Fruit fly (Drosophila melanogaster) whole organism, embryonic: ENCODE data around the gene fzo.

Source experiments
- BEAF-32 ChIP-seq: fragments of 200-800 bp; sonication (Bioruptor generic); optimal IDR thresholded peaks from 3 replicates; lab custom pipeline; 2017; ENCODE audit warnings: missing biosample characterization, missing genetic modification characterization, mild to moderate bottlenecking, moderate library complexity, missing genetic modification reagents
- Bdp1 ChIP-seq: fragments of 200-800 bp; sonication (Bioruptor generic); optimal IDR thresholded peaks from 3 replicates; lab custom pipeline; 2016; ENCODE audit warnings: missing biosample characterization, missing genetic modification characterization
- Bgb ChIP-seq: fragments of 200-800 bp; sonication (Bioruptor generic); IDR thresholded peaks from 2 replicates; pipeline ENCODE4 v1.3.6; 2022; ENCODE audit warnings: missing biosample characterization, missing genetic modification characterization; ENCODE audit not compliant: partially characterized antibody
- BtbVII ChIP-seq: fragments of 200-800 bp; sonication (Bioruptor generic); optimal IDR thresholded peaks from 3 replicates; lab custom pipeline; 2017; ENCODE audit warnings: missing biosample characterization, mild to moderate bottlenecking, missing genetic modification characterization
- CG10366 ChIP-seq: fragments of 200-800 bp; sonication (Bioruptor generic); IDR thresholded peaks from 2 replicates; pipeline ENCODE4 v1.3.6; 2022; ENCODE audit warnings: missing biosample characterization, missing genetic modification characterization
- CG10543 ChIP-seq: fragments of 200-800 bp; sonication (Bioruptor generic); optimal IDR thresholded peaks from 3 replicates; lab custom pipeline; 2017; ENCODE audit warnings: missing biosample characterization, mild to moderate bottlenecking, missing genetic modification characterization, moderate library complexity
- CG12104 ChIP-seq: fragments of 200-800 bp; sonication (Bioruptor generic); optimal IDR thresholded peaks from 3 replicates; lab custom pipeline; 2016; ENCODE audit warnings: missing biosample characterization, missing genetic modification characterization
- CG15479 ChIP-seq: fragments of 200-800 bp; sonication (Bioruptor generic); optimal IDR thresholded peaks from 3 replicates; lab custom pipeline; 2019; ENCODE audit warnings: missing biosample characterization, mild to moderate bottlenecking, missing genetic modification characterization, moderate library complexity
- CG15514 ChIP-seq: fragments of 200-800 bp; sonication (Bioruptor generic); optimal IDR thresholded peaks from 3 replicates; lab custom pipeline; 2017; ENCODE audit warnings: missing biosample characterization, missing genetic modification characterization, mild to moderate bottlenecking, moderate library complexity, missing genetic modification reagents
- CG1647 ChIP-seq: fragments of 200-800 bp; sonication (Bioruptor generic); optimal IDR thresholded peaks from 3 replicates; lab custom pipeline; 2016; ENCODE audit warnings: missing biosample characterization, missing genetic modification characterization
- CG17568 ChIP-seq: fragments of 200-800 bp; sonication (Bioruptor generic); optimal IDR thresholded peaks from 2 replicates; lab custom pipeline; 2018; ENCODE audit warnings: missing biosample characterization, mild to moderate bottlenecking, missing genetic modification characterization, moderate library complexity
- CG1792 ChIP-seq: fragments of 200-800 bp; sonication (Bioruptor generic); optimal IDR thresholded peaks from 2 replicates; lab custom pipeline; 2016; ENCODE audit warnings: missing biosample characterization, missing genetic modification characterization
- CG2889 ChIP-seq: fragments of 200-800 bp; sonication (Bioruptor generic); IDR thresholded peaks from 3 replicates; pipeline ENCODE4 v1.3.6; 2022; ENCODE audit warnings: missing biosample characterization, missing genetic modification characterization
- CG31224 ChIP-seq: fragments of 200-800 bp; sonication (Bioruptor generic); IDR thresholded peaks from 2 replicates; pipeline ENCODE4 v1.3.6; 2022; ENCODE audit warnings: missing biosample characterization, missing genetic modification characterization
- CG3163 ChIP-seq: fragments of 200-800 bp; sonication (Bioruptor generic); optimal IDR thresholded peaks from 3 replicates; lab custom pipeline; 2016; ENCODE audit warnings: missing biosample characterization, missing genetic modification characterization
- CG32772 ChIP-seq: fragments of 200-800 bp; sonication (Bioruptor generic); IDR thresholded peaks from 2 replicates; pipeline ENCODE4 v1.3.6; 2022; ENCODE audit warnings: missing biosample characterization, missing genetic modification characterization
- CG3838 ChIP-seq: fragments of 200-800 bp; sonication (Bioruptor generic); optimal IDR thresholded peaks from 3 replicates; lab custom pipeline; 2016; ENCODE audit warnings: missing biosample characterization, missing genetic modification characterization
- CG4424 ChIP-seq: fragments of 200-800 bp; sonication (Bioruptor generic); optimal IDR thresholded peaks from 3 replicates; lab custom pipeline; 2016; ENCODE audit warnings: missing biosample characterization, missing genetic modification characterization
- CG7928 ChIP-seq: fragments of 200-800 bp; sonication (Bioruptor generic); optimal IDR thresholded peaks from 2 replicates; lab custom pipeline; 2017; ENCODE audit warnings: missing biosample characterization, mild to moderate bottlenecking, missing genetic modification characterization
- CG8944 ChIP-seq: fragments of 200-800 bp; sonication (Bioruptor generic); optimal IDR thresholded peaks from 3 replicates; lab custom pipeline; 2016; ENCODE audit warnings: missing biosample characterization, missing genetic modification characterization
- CG9437 ChIP-seq: fragments of 200-800 bp; sonication (Bioruptor generic); optimal IDR thresholded peaks from 2 replicates; lab custom pipeline; 2018; ENCODE audit warnings: missing biosample characterization, mild to moderate bottlenecking, missing genetic modification characterization
- CoRest ChIP-seq: fragments of 200-800 bp; sonication (Bioruptor generic); optimal IDR thresholded peaks from 3 replicates; lab custom pipeline; 2018; ENCODE audit warnings: missing biosample characterization, mild to moderate bottlenecking, missing genetic modification characterization, moderate library complexity
- D19B ChIP-seq: fragments of 200-800 bp; sonication (Bioruptor generic); optimal IDR thresholded peaks from 2 replicates; lab custom pipeline; 2017; ENCODE audit warnings: missing biosample characterization, mild to moderate bottlenecking, missing genetic modification characterization
- Dad ChIP-seq: fragments of 200-800 bp; sonication (Bioruptor generic); optimal IDR thresholded peaks from 3 replicates; lab custom pipeline; 2016; ENCODE audit warnings: missing biosample characterization, missing genetic modification characterization
- Dbx ChIP-seq: fragments of 200-800 bp; sonication (Bioruptor generic); IDR thresholded peaks from 3 replicates; pipeline ENCODE4 v1.3.6; 2022; ENCODE audit warnings: missing biosample characterization, missing genetic modification characterization
- Deaf1 ChIP-seq: fragments of 200-800 bp; optimal IDR thresholded peaks from 3 replicates; lab custom pipeline; 2019; ENCODE audit warnings: missing biosample characterization, mild to moderate bottlenecking, missing genetic modification characterization, moderate library complexity
- Doc3 ChIP-seq: fragments of 200-800 bp; sonication (Bioruptor generic); IDR thresholded peaks from 3 replicates; pipeline ENCODE4 v1.3.6; 2022; ENCODE audit warnings: missing biosample characterization, missing genetic modification characterization; ENCODE audit not compliant: partially characterized antibody
- Ets65A ChIP-seq: fragments of 200-800 bp; sonication (Bioruptor generic); peaks from one replicate; lab custom pipeline; 2016; ENCODE audit warnings: missing biosample characterization, missing genetic modification characterization
- Hr78 ChIP-seq, 2 experiments: fragments of 200-800 bp in 1 of 2; fragments of >200 bp in 1 of 2; sonication (Bioruptor generic) in 1 of 2; optimal IDR thresholded peaks; 2 replicates each; lab custom pipeline; 2017 to 2019; ENCODE audit warnings: missing biosample characterization in 2 of 2, missing genetic modification characterization in 2 of 2, mild to moderate bottlenecking in 1 of 2, moderate library complexity in 1 of 2
- Lim3 ChIP-seq: fragments of 200-800 bp; sonication (Bioruptor generic); IDR thresholded peaks from 2 replicates; pipeline ENCODE4 v1.3.6; 2022; ENCODE audit warnings: missing biosample characterization, missing genetic modification characterization
- Mad ChIP-seq: fragments of 200-800 bp; sonication (Bioruptor generic); optimal IDR thresholded peaks from 2 replicates; lab custom pipeline; 2016; ENCODE audit warnings: missing biosample characterization, missing genetic modification characterization
- Meics ChIP-seq: fragments of 200-800 bp; sonication (Bioruptor generic); optimal IDR thresholded peaks from 2 replicates; lab custom pipeline; 2017; ENCODE audit warnings: missing biosample characterization, mild to moderate bottlenecking, missing genetic modification characterization
- NFAT ChIP-seq: fragments of 200-800 bp; sonication (Bioruptor generic); IDR thresholded peaks from 2 replicates; pipeline ENCODE4 v1.3.6; 2022; ENCODE audit warnings: missing biosample characterization, missing genetic modification characterization
- Nf-YA ChIP-seq: fragments of 200-800 bp; sonication (Bioruptor generic); IDR thresholded peaks from 2 replicates; pipeline ENCODE4 v1.3.6; 2022; ENCODE audit warnings: missing biosample characterization, missing genetic modification characterization
- Sox100B ChIP-seq: fragments of 200-800 bp; sonication (Bioruptor generic); optimal IDR thresholded peaks from 3 replicates; lab custom pipeline; 2018; ENCODE audit warnings: missing biosample characterization, mild to moderate bottlenecking, missing genetic modification characterization
- Sry-β ChIP-seq: fragments of 200-800 bp; sonication (Bioruptor generic); optimal IDR thresholded peaks from 2 replicates; lab custom pipeline; 2018; ENCODE audit warnings: missing biosample characterization, mild to moderate bottlenecking, missing genetic modification characterization, moderate library complexity
- Ssrp ChIP-seq: fragments of 200-800 bp; sonication (Bioruptor generic); optimal IDR thresholded peaks from 2 replicates; lab custom pipeline; 2018; ENCODE audit warnings: missing biosample characterization, mild to moderate bottlenecking, missing genetic modification characterization, moderate library complexity
- abd-A ChIP-seq: fragments of 200-800 bp; sonication (Bioruptor generic); optimal IDR thresholded peaks from 3 replicates; lab custom pipeline; 2019; ENCODE audit warnings: missing biosample characterization, mild to moderate bottlenecking, missing genetic modification characterization, moderate library complexity
- ac ChIP-seq: fragments of 200-800 bp; sonication (Bioruptor generic); optimal IDR thresholded peaks from 3 replicates; lab custom pipeline; 2017; ENCODE audit warnings: missing biosample characterization, mild to moderate bottlenecking, missing genetic modification characterization
- br ChIP-seq: fragments of >200 bp; optimal IDR thresholded peaks from 2 replicates; lab custom pipeline; 2017
- caup ChIP-seq: fragments of 200-800 bp; sonication (Bioruptor generic); optimal IDR thresholded peaks from 3 replicates; lab custom pipeline; 2017; ENCODE audit warnings: missing biosample characterization, mild to moderate bottlenecking, missing genetic modification characterization, moderate library complexity; ENCODE audit not compliant: severe bottlenecking
- danr ChIP-seq: fragments of 200-800 bp; sonication (Bioruptor generic); IDR thresholded peaks from 2 replicates; pipeline ENCODE4 v1.3.6; 2022; ENCODE audit warnings: missing biosample characterization, missing genetic modification characterization
- h ChIP-seq: fragments of >200 bp; optimal IDR thresholded peaks from 2 replicates; lab custom pipeline; 2017
- hkb ChIP-seq, 2 experiments: fragments of 200-800 bp in 1 of 2; fragments of >200 bp in 1 of 2; sonication (Bioruptor generic) in 1 of 2; IDR thresholded peaks in 1 of 2; optimal IDR thresholded peaks in 1 of 2; 2 replicates each; pipeline versions ENCODE4 v1.3.6 to Lab custom; 2017 to 2022; ENCODE audit warnings: missing biosample characterization in 1 of 2, missing genetic modification characterization in 1 of 2
- ken ChIP-seq: fragments of 200-800 bp; sonication (Bioruptor generic); IDR thresholded peaks from 3 replicates; pipeline ENCODE4 v1.3.6; 2022; ENCODE audit warnings: missing biosample characterization, missing genetic modification characterization
- nmo ChIP-seq: fragments of 200-800 bp; sonication (Bioruptor generic); optimal IDR thresholded peaks from 2 replicates; lab custom pipeline; 2018; ENCODE audit warnings: missing biosample characterization, mild to moderate bottlenecking, missing genetic modification characterization, moderate library complexity
- odd ChIP-seq: fragments of 200-800 bp; sonication (Bioruptor generic); optimal IDR thresholded peaks from 2 replicates; lab custom pipeline; 2017; ENCODE audit warnings: missing biosample characterization, mild to moderate bottlenecking, missing genetic modification characterization
- salm ChIP-seq: fragments of 200-800 bp; sonication (Bioruptor generic); optimal IDR thresholded peaks from 2 replicates; lab custom pipeline; 2018; ENCODE audit warnings: missing biosample characterization, mild to moderate bottlenecking, missing genetic modification characterization
- sc ChIP-seq, 3 experiments: fragments of >200 bp in 2 of 3; fragments of 200-800 bp in 1 of 3; sonication (Bioruptor generic) in 1 of 3; optimal IDR thresholded peaks; 2 replicates in 2 of 3; 3 replicates in 1 of 3; lab custom pipeline; 2017; ENCODE audit warnings: mild to moderate bottlenecking in 1 of 3, missing biosample characterization in 1 of 3, missing genetic modification characterization in 1 of 3, missing genetic modification reagents in 1 of 3
- tna ChIP-seq: fragments of 200-800 bp; sonication (Bioruptor generic); IDR thresholded peaks from 2 replicates; pipeline ENCODE4 v1.3.6; 2022; ENCODE audit warnings: missing biosample characterization, missing genetic modification characterization; ENCODE audit not compliant: partially characterized antibody

fzo gene

dm6 chr3R:23223151-23223810, 19.4 kb upstream of the fzo start (continued):
- no peak for TF ChIP-seq salm (tag; lab: Kevin White, UChicago)
- no peak for TF ChIP-seq D19B (GFP tag; lab: Kevin White, UChicago)
- no peak for TF ChIP-seq ken (GFP tag; lab: Robert Waterston, UW)
- no peak for TF ChIP-seq CG32772
- TF ChIP-seq Lim3 (GFP tag; lab: Robert Waterston, UW) = no peak
- no peak for TF ChIP-seq abd-A
- no peak for TF ChIP-seq nmo (GFP tag; lab: Kevin White, UChicago)
- no peak for TF ChIP-seq danr (GFP tag; lab: Robert Waterston, UW)
- 0 out of 2 replicates have a peak, but pooled peaks have one; percentile 24 for TF ChIP-seq NFAT (GFP tag; lab: Robert Waterston, UW)
- TF ChIP-seq Doc3 = no peak
- no peak for TF ChIP-seq CG4424
- TF ChIP-seq Dbx (GFP tag; lab: Robert Waterston, UW) = no peak
- TF ChIP-seq Ets65A (GFP tag; lab: Kevin White, UChicago) = peak; percentile 37
- TF ChIP-seq odd (GFP tag; lab: Kevin White, UChicago) = no peak
- no peak for TF ChIP-seq CG31224 (GFP tag; lab: Robert Waterston, UW)
- no peak for TF ChIP-seq br (lab: Kevin White, UChicago)
- no peak for TF ChIP-seq CG12104
- TF ChIP-seq ac (GFP tag; lab: Kevin White, UChicago) = no peak
- TF ChIP-seq hkb (optimal IDR thresholded peaks at IDR 0.05; lab: Kevin White, UChicago) = no peak
- no peak for TF ChIP-seq hkb (GFP tag; IDR thresholded peaks at IDR 0.05; lab: Robert Waterston, UW)
- no peak for TF ChIP-seq BEAF-32 (GFP tag; lab: Kevin White, UChicago)
- TF ChIP-seq Ssrp (tag; lab: Kevin White, UChicago) = no peak
- TF ChIP-seq Sox100B = peak; percentile 7
- TF ChIP-seq CG7928 (GFP tag; lab: Kevin White, UChicago) = no peak
- TF ChIP-seq caup = peak; percentile 11
- no peak for TF ChIP-seq Bdp1
- no peak for TF ChIP-seq CG8944
- no peak for TF ChIP-seq CG1792 (GFP tag; lab: Kevin White, UChicago)
- TF ChIP-seq CG17568 = no peak
- TF ChIP-seq CG15514 (GFP tag; lab: Kevin White, UChicago) = peak; percentile 25
- no peak for TF ChIP-seq CG3838 (GFP tag; lab: Kevin White, UChicago)
- no peak for TF ChIP-seq Mad (GFP tag; lab: Kevin White, UChicago)
- TF ChIP-seq Dad (GFP tag; lab: Kevin White, UChicago) = no peak
- no peak for TF ChIP-seq Sry-β (GFP tag; lab: Kevin White, UChicago)
- no peak for TF ChIP-seq CoRest (tag; lab: Kevin White, UChicago)
- TF ChIP-seq CG15479 (GFP tag; lab: Kevin White, UChicago) = no peak
- no peak for TF ChIP-seq CG3163 (GFP tag; lab: Kevin White, UChicago)
- TF ChIP-seq sc (optimal IDR thresholded peaks at IDR 0.05; lab: Kevin White, UChicago) = no peak
- TF ChIP-seq sc (GFP tag; optimal IDR thresholded peaks at IDR 0.05; lab: Kevin White, UChicago) = no peak
- TF ChIP-seq Nf-YA (GFP tag; lab: Robert Waterston, UW) = no peak
- no peak for TF ChIP-seq CG1647 (GFP tag; lab: Kevin White, UChicago)
- TF ChIP-seq Deaf1 (tag; lab: Kevin White, UChicago) = no peak
- TF ChIP-seq tna (GFP tag; lab: Robert Waterston, UW) = no peak
- no peak for TF ChIP-seq Bgb
- TF ChIP-seq CG10366 (GFP tag; lab: Robert Waterston, UW) = no peak
- no peak for TF ChIP-seq Meics (GFP tag; lab: Kevin White, UChicago)
- TF ChIP-seq Hr78 (GFP tag; optimal IDR thresholded peaks at IDR 0.05; lab: Kevin White, UChicago) = no peak
- TF ChIP-seq CG2889 (GFP tag; lab: Robert Waterston, UW) = no peak
- no peak for TF ChIP-seq BtbVII (GFP tag; lab: Kevin White, UChicago)
- no peak for TF ChIP-seq CG9437 (GFP tag; lab: Kevin White, UChicago)
- no peak for TF ChIP-seq h
- TF ChIP-seq CG10543 (GFP tag; lab: Kevin White, UChicago) = peak; percentile 16
